Worm (Caenorhabditis elegans): ENCODE results near the gene R01H2.7.

Gene R01H2.7

DNA sequence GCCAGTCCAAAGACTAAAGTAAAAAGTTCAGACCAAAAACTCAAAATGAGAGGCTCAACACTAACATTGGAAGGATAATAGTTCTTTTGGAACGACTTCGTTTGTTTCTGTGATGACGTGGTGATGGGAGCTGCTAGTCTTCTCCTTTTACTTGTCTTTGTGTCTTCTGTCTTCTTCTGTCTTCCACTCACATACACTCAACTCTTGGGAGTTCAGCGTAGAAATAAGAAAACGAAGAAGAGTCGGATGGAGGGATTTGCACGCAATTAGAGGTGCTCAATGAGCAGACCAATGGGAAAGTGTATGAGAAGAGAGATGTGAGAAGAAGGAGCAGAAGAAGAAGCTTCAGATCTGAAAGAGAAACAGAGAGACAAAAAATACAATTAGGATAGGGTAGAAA, 33.5 kb downstream of the R01H2.7 start:
- TF ChIP-seq tag-97 (GFP tag; IDR thresholded peaks at IDR 0.05), result no peak
- no peak for TF ChIP-seq dpl-1 (GFP tag; optimal IDR thresholded peaks at IDR 0.05)
- no peak for TF ChIP-seq egl-27 (tag; optimal IDR thresholded peaks at IDR 0.05)
- TF ChIP-seq zfp-2 (tag; optimal IDR thresholded peaks at IDR 0.05), result no peak
- TF ChIP-seq unc-62 (GFP tag; optimal IDR thresholded peaks at IDR 0.05 in 1 of 2), result peak in 1 of 2 experiments; percentile 79
- no peak for TF ChIP-seq unc-62 (tag; optimal IDR thresholded peaks at IDR 0.05)
- no peak for TF ChIP-seq ceh-82 (tag; optimal IDR thresholded peaks at IDR 0.05)
- TF ChIP-seq nhr-25 (tag; optimal IDR thresholded peaks at IDR 0.05; ENCODE audit: borderline replicate concordance, insufficient read depth), result no peak

DNA sequence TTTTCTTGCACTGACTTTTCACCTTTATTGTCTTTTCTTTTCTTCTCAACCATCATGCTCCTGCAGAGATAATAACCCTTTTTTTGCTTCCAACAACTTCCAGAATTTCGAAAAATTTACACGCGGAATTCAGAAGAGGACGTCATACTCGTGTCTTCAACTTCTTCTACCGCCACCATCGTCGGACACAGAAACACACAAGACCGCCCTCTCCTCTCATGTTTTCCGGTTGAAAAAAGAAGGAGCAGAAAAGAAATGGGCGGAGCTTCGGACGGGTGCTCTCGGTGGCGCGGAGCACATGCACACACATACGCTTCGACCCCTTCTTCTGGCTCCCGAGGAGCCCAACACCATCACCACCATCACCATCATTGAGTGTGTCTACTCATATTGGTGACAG, 36.7 kb downstream of the R01H2.7 start, which contains the start of gene lgc-38:
Gene lgc-38, plus strand, starts transcription at position 301 of the 400 bp plus-strand sequence.
- peak; percentile 5 for TF ChIP-seq hlh-30 (tag; optimal IDR thresholded peaks at IDR 0.05; ENCODE audit: insufficient read depth)
- TF ChIP-seq madf-5 (GFP tag; IDR thresholded peaks at IDR 0.05), result no peak

DNA sequence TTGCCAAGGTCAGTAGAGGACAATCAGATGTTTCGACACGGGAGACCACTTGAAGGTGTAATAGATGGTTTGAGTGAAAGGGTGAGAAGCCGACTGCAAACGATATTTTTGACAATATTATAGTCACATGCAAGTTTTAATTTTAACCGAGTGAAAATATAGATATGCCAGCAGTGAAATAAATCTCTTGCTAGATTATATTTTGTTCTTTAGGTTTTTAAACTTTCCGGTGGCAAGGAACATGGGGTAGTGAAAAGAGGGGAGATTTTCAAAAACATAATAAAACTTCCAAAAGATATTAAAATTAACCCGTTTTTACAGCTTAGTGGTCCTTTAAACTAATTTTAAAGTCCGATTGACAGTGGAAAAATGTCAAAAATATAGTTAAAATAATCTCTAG, 40.2 kb downstream of the R01H2.7 start, which contains the start of gene C06E8.5:
Gene C06E8.5, minus strand, starts transcription at position 101 of the 400 bp plus-strand sequence.
- TF ChIP-seq hlh-30 (tag; optimal IDR thresholded peaks at IDR 0.05; ENCODE audit: insufficient read depth) (peak; percentile 7), aha-1 (tag) (peak; percentile 21), aly-2 (tag; optimal IDR thresholded peaks at IDR 0.05) (no peak)

DNA sequence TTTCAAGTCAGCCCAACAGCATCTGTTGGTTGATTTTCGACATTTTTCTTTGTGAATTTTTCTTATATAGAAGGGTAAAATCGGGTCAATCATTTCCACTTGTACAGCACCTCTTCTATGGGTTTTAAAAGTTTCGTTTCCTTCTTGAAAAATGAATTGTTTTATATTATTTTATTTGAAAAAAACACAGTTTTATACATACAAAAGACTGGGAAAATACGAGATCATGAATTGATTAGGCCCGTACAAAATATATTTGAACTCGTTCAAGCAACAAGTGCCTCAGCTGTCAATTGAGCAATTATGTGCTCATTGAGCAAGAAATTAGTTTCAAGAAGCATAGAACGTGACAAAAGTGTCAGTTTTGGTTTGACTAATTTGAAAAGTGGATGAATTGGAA, 43.4 kb downstream of the R01H2.7 start:
- peak in 1 of 2 experiments; percentile 98 for TF ChIP-seq unc-62 (GFP tag; optimal IDR thresholded peaks at IDR 0.05 in 1 of 2)
- TF ChIP-seq unc-62 (tag; optimal IDR thresholded peaks at IDR 0.05), result no peak
- no peak for TF ChIP-seq daf-8 (GFP tag; IDR thresholded peaks at IDR 0.05)
- TF ChIP-seq ZK546.5 (tag; optimal IDR thresholded peaks at IDR 0.05), result no peak
- TF ChIP-seq ama-1 (optimal IDR thresholded peaks at IDR 0.05), result no peak
- peak; percentile 40 for TF ChIP-seq aha-1 (tag)

DNA sequence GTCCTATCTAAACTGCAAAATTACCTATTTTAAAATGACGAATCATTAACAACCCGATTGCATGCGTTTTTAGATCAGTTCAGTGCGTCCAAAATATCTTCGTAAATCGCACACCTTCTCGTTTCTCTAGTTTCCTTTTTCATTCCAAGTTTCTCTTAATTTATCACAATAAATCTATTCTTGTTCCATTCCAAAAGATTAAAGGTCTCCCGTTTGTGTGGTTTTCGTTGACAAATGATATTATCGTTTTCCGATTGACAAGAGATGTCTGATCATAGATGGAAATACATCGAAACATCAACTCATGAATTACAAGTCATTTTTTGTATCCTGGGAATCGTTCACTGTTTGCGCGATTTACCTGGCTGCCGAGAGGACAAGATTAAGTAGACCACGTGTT, 52.4 kb downstream of the R01H2.7 start:
- no peak for TF ChIP-seq Y5F2A.4 (GFP tag; optimal IDR thresholded peaks at IDR 0.05)
- peak; percentile 69 for TF ChIP-seq nhr-28 (tag; optimal IDR thresholded peaks at IDR 0.05)
- no peak for TF ChIP-seq daf-16 (GFP tag; optimal IDR thresholded peaks at IDR 0.05)
- TF ChIP-seq daf-16 (tag; optimal IDR thresholded peaks at IDR 0.05), result peak; percentile 5
- peak; percentile 20 for TF ChIP-seq mxl-3 (GFP tag; optimal IDR thresholded peaks at IDR 0.05)
- peak; percentile 7 for TF ChIP-seq hlh-11 (tag; optimal IDR thresholded peaks at IDR 0.05)

DNA sequence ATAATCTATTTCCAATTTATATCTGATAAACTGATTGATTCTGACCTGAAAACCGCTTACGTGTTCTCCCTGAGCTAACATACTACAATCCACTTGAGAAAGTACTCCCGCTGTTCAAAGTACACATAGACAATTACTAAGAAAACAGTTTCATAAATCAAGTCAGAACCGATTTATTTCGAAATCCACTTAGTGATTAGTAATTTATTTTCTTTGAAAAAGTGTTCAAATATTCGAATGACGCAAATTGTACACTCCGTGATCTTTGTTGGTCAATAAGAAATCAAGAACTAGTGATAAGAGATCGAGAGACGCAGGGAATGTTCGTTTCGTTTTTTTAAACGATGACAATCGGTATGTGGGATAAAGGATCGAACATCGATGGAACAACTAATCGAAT, 53.0 kb downstream of the R01H2.7 start:
- TF ChIP-seq hlh-11 (tag; optimal IDR thresholded peaks at IDR 0.05) (peak; percentile 37), dve-1 (tag; optimal IDR thresholded peaks at IDR 0.05; ENCODE audit: insufficient read depth) (peak; percentile 56), ZK337.2 (GFP tag; IDR thresholded peaks at IDR 0.05) (no peak), ztf-11 (tag; optimal IDR thresholded peaks at IDR 0.05) (no peak), nhr-10 (tag; optimal IDR thresholded peaks at IDR 0.05) (no peak), spr-1 (tag; optimal IDR thresholded peaks at IDR 0.05) (no peak), tra-1 (GFP tag; IDR thresholded peaks at IDR 0.05) (no peak), nhr-102 (tag; optimal IDR thresholded peaks at IDR 0.05) (no peak), fkh-10 (GFP tag; optimal IDR thresholded peaks at IDR 0.05) (no peak), daf-16 (GFP tag; optimal IDR thresholded peaks at IDR 0.05) (peak in 1 of 2 experiments; percentile 12), daf-16 (tag; optimal IDR thresholded peaks at IDR 0.05) (peak; percentile 45), madf-5 (GFP tag; IDR thresholded peaks at IDR 0.05) (no peak), aha-1 (tag) (peak; percentile 93), ceh-82 (tag; optimal IDR thresholded peaks at IDR 0.05) (no peak), mxl-2 (GFP tag; conservative IDR thresholded peaks at IDR 0.05) (no peak), lin-39 (tag; optimal IDR thresholded peaks at IDR 0.05) (no peak)
